Fruit fly (Drosophila melanogaster): Measurements from ENCODE around the gene CG31715.
A peak's percentile ranks its signal among the peaks of the same experiment; 100 is the strongest.

Gene CG31715

dm6 chr2L:10339212-10339721, 2.1 kb upstream of the CG31715 start, which contains the start of gene SamDC (continued):
- TF ChIP-seq CG6254 (GFP tag; optimal IDR thresholded peaks at IDR 0.05) (no peak), Trl (optimal IDR thresholded peaks at IDR 0.05) (no peak), Trl (GFP tag; optimal IDR thresholded peaks at IDR 0.05) (peak; percentile 58), D19B (GFP tag; optimal IDR thresholded peaks at IDR 0.05) (no peak), CG18619 (GFP tag; optimal IDR thresholded peaks at IDR 0.05) (no peak), dmrt11E (tag; optimal IDR thresholded peaks at IDR 0.05) (peak; percentile 38), CG10959 (GFP tag; IDR thresholded peaks at IDR 0.05) (no peak), zen2 (GFP tag; IDR thresholded peaks at IDR 0.05; ENCODE audit: partially characterized antibody) (no peak; the same call in 2 of the 3 replicates), lilli (GFP tag; optimal IDR thresholded peaks at IDR 0.05) (peak; percentile 52), CG30403 (GFP tag; optimal IDR thresholded peaks at IDR 0.05) (peak; percentile 55), stwl (tag; optimal IDR thresholded peaks at IDR 0.05) (peak; percentile 78), wek (GFP tag; optimal IDR thresholded peaks at IDR 0.05) (peak; percentile 13), CG2202 (tag; optimal IDR thresholded peaks at IDR 0.05) (no peak), gsb-n (tag; optimal IDR thresholded peaks at IDR 0.05) (peak; percentile 24), CG11504 (tag; optimal IDR thresholded peaks at IDR 0.05) (peak; percentile 73), pfk (GFP tag; optimal IDR thresholded peaks at IDR 0.05) (peak; percentile 61), cas (GFP tag; IDR thresholded peaks at IDR 0.05) (0 out of 2 replicates have a peak, but pooled peaks have one; percentile 13), bcd (GFP tag; optimal IDR thresholded peaks at IDR 0.05) (no peak), CG4404 (GFP tag; IDR thresholded peaks at IDR 0.05) (no peak), Pdp1 (GFP tag; optimal IDR thresholded peaks at IDR 0.05) (peak; percentile 2 to 82), odd (GFP tag; optimal IDR thresholded peaks at IDR 0.05) (no peak), tin (GFP tag; optimal IDR thresholded peaks at IDR 0.05) (peak; percentile 13), phol (tag; optimal IDR thresholded peaks at IDR 0.05) (peak; percentile 42), CG11085 (GFP tag; IDR thresholded peaks at IDR 0.05) (no peak), fd96Cb (tag; optimal IDR thresholded peaks at IDR 0.05) (peak; percentile 26), hkb (optimal IDR thresholded peaks at IDR 0.05) (no peak), hkb (GFP tag; IDR thresholded peaks at IDR 0.05) (peak; percentile 53; the same call in 1 of the 2 replicates), CG12104 (GFP tag; optimal IDR thresholded peaks at IDR 0.05) (no peak), CG5180 (GFP tag; optimal IDR thresholded peaks at IDR 0.05) (peak; percentile 59), gem (tag; optimal IDR thresholded peaks at IDR 0.05) (peak; percentile 76), ap (GFP tag; IDR thresholded peaks at IDR 0.05) (no peak), CG2129 (GFP tag; IDR thresholded peaks at IDR 0.05; ENCODE audit: partially characterized antibody) (peak; percentile 57; the same call in 1 of the 2 replicates), bbx (GFP tag; IDR thresholded peaks at IDR 0.05; ENCODE audit: partially characterized antibody) (peak; percentile 86), HmgZ (tag; optimal IDR thresholded peaks at IDR 0.05) (peak; percentile 59), ken (GFP tag; IDR thresholded peaks at IDR 0.05) (no peak), Hr78 (GFP tag; optimal IDR thresholded peaks at IDR 0.05) (peak in 1 of 2 experiments; percentile 67), CG15479 (GFP tag; optimal IDR thresholded peaks at IDR 0.05) (no peak), CHES-1-like (GFP tag; optimal IDR thresholded peaks at IDR 0.05) (no peak), CG17359 (tag; optimal IDR thresholded peaks at IDR 0.05) (peak; percentile 23), ind (GFP tag; optimal IDR thresholded peaks at IDR 0.05) (peak; percentile 25), Chrac-16 (GFP tag; optimal IDR thresholded peaks at IDR 0.05) (no peak), CG9215 (GFP tag; IDR thresholded peaks at IDR 0.05) (no peak), CG11398 (GFP tag; optimal IDR thresholded peaks at IDR 0.05) (no peak), CG10267 (tag; optimal IDR thresholded peaks at IDR 0.05) (peak; percentile 58), CG33557 (GFP tag; optimal IDR thresholded peaks at IDR 0.05) (no peak), Hmr (GFP tag; optimal IDR thresholded peaks at IDR 0.05) (peak; percentile 75), stc (GFP tag; IDR thresholded peaks at IDR 0.05) (peak; percentile 64; the same call in 1 of the 2 replicates), gfzf (GFP tag; optimal IDR thresholded peaks at IDR 0.05) (peak; percentile 35), Abd-B (GFP tag; optimal IDR thresholded peaks at IDR 0.05) (no peak), chn (GFP tag; optimal IDR thresholded peaks at IDR 0.05) (peak; percentile 10)
